Fruit fly (Drosophila melanogaster) whole organism, pupa: ENCODE measurements around the gene CG5214.

Source experiments
- CG12605 ChIP-seq: fragments of 200-800 bp; sonication (Bioruptor generic); IDR thresholded peaks from 2 replicates; pipeline ENCODE4 v1.3.6; 2022; ENCODE audit warnings: missing biosample characterization, missing genetic modification characterization
- CG15710 ChIP-seq: fragments of 200-800 bp; sonication (Bioruptor generic); optimal IDR thresholded peaks from 2 replicates; lab custom pipeline; 2018; ENCODE audit warnings: missing biosample characterization, mild to moderate bottlenecking, missing genetic modification characterization, moderate library complexity
- CG34367 ChIP-seq: fragments of 200-800 bp; sonication (Bioruptor generic); optimal IDR thresholded peaks from 2 replicates; lab custom pipeline; 2018; ENCODE audit warnings: missing biosample characterization, mild to moderate bottlenecking, missing genetic modification characterization
- CG4496 ChIP-seq: fragments of 200-800 bp; sonication (Bioruptor generic); IDR thresholded peaks from 3 replicates; pipeline ENCODE4 v1.3.6; 2022; ENCODE audit warnings: missing biosample characterization, missing genetic modification characterization
- CG8159 ChIP-seq: fragments of 200-800 bp; sonication (Bioruptor generic); optimal IDR thresholded peaks from 3 replicates; lab custom pipeline; 2018; ENCODE audit warnings: missing biosample characterization, mild to moderate bottlenecking, missing genetic modification characterization, moderate library complexity
- Pif1A ChIP-seq: fragments of 200-800 bp; sonication (Bioruptor generic); optimal IDR thresholded peaks from 3 replicates; lab custom pipeline; 2016; ENCODE audit warnings: missing biosample characterization, missing genetic modification characterization
- Pif1B ChIP-seq: fragments of 200-800 bp; sonication (Bioruptor generic); optimal IDR thresholded peaks from 3 replicates; lab custom pipeline; 2016; ENCODE audit warnings: missing biosample characterization, missing genetic modification characterization
- Snoo ChIP-seq: fragments of 200-800 bp; sonication (Bioruptor generic); optimal IDR thresholded peaks from 3 replicates; lab custom pipeline; 2017; ENCODE audit warnings: missing biosample characterization, mild to moderate bottlenecking, missing genetic modification characterization, inconsistent platforms
- fd96Ca ChIP-seq: fragments of 200-800 bp; sonication (Bioruptor generic); IDR thresholded peaks from 3 replicates; pipeline ENCODE4 v1.3.6; 2022; ENCODE audit warnings: missing biosample characterization, missing genetic modification characterization

DNA sequence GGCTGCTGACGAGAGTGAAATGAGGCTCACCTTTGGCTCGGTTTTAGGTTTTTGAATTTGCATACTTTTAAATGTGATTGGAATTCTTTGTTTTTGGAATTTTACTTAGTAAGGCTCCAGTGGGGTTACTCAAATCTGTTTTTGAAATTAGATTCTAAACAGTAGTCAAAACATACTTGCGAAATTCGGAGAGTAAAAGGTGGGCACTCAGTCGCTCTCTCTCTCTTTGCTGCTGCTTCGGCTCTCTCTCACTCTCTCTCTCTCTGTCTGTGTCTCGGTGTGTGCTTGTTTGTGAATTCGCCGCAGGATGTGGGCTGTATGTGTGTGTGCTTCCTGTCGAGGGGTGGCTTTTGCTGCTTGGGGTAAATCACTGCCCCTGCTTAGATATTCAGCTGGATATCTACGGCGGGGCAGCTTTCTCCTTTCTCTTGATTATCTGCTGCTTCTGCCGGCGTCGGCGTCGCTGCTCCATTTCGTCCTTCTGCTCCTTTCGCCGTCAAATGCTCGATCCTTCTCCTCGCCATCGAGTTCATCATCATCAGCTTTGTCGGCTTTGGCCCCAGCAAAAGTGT, 10.4 kb downstream of the CG5214 start:
- TF ChIP-seq Snoo (tag; lab: Kevin White, UChicago) (no peak), CG34367 (no peak), Pif1B (GFP tag; lab: Kevin White, UChicago) (no peak), CG12605 (GFP tag; lab: Robert Waterston, UW) (no peak), Pif1A (GFP tag; lab: Kevin White, UChicago) (no peak), CG15710 (tag; lab: Kevin White, UChicago) (no peak), CG8159 (no peak), fd96Ca (GFP tag; lab: Robert Waterston, UW) (no peak), CG4496 (GFP tag; lab: Robert Waterston, UW) (no peak)
